Fruit fly (Drosophila melanogaster): ENCODE data around the gene wts.

wts gene

DNA sequence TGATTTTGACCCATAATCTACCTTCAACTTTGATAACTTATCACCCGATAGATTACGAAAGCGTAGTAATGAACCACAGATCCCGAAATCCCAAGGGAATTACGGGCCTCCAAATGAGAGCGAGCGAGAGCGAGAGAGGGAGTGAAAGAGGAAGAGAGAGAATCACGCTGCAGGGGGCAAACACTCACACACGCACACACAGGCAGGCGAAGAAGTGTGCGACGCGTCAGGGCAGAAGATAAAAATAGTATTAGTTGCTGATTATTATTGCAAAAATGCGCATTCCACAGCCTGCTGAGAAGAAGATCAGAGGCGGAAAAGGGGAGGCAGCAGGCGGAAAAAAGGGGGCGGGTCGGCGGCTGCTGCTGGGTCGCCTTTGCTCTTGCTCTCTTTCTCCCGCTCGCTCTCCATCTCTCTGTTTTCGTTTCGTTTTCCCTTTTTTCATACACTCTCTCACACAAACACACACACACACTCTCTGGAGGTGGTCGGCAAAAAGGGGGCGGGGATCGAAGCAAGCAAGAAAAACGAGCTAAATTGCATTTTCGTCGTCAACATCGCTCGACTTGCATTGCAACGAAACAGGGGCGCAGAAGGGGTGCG, 3.1 kb downstream of the wts start (continued):
- TF ChIP-seq Trl (optimal IDR thresholded peaks at IDR 0.05) (peak; percentile 69 to 82), Trl (GFP tag; optimal IDR thresholded peaks at IDR 0.05) (no peak), CG3995 (GFP tag; optimal IDR thresholded peaks at IDR 0.05) (no peak), Med (GFP tag) (peak; percentile 2), crol (GFP tag; IDR thresholded peaks at IDR 0.05) (peak; percentile 61), CG1832 (GFP tag; optimal IDR thresholded peaks at IDR 0.05) (peak; percentile 77), pnt (GFP tag; optimal IDR thresholded peaks at IDR 0.05) (no peak), CG18476 (GFP tag; optimal IDR thresholded peaks at IDR 0.05) (no peak), Mrtf (GFP tag; IDR thresholded peaks at IDR 0.05) (no peak), cwo (GFP tag; optimal IDR thresholded peaks at IDR 0.05) (no peak), chinmo (GFP tag; IDR thresholded peaks at IDR 0.05; ENCODE audit: partially characterized antibody) (0 out of 4 replicates have a peak, but pooled peaks have one; percentile 27), MTF-1 (GFP tag; optimal IDR thresholded peaks at IDR 0.05; ENCODE audit: borderline replicate concordance) (no peak), phol (tag; optimal IDR thresholded peaks at IDR 0.05) (no peak), Ets65A (GFP tag) (peak; percentile 81), CG30431 (GFP tag; optimal IDR thresholded peaks at IDR 0.05) (no peak), pzg (GFP tag; optimal IDR thresholded peaks at IDR 0.05) (no peak), Sox100B (GFP tag; optimal IDR thresholded peaks at IDR 0.05) (no peak), CG17385 (GFP tag; optimal IDR thresholded peaks at IDR 0.05) (peak; percentile 57), Taf1 (GFP tag; IDR thresholded peaks at IDR 0.05) (no peak), CG16863 (GFP tag; optimal IDR thresholded peaks at IDR 0.05) (no peak), esg (GFP tag; conservative IDR thresholded peaks at IDR 0.05) (no peak), Lhr (GFP tag; optimal IDR thresholded peaks at IDR 0.05) (no peak), Doc2 (GFP tag; IDR thresholded peaks at IDR 0.05) (no peak), CG2875 (GFP tag; optimal IDR thresholded peaks at IDR 0.05) (no peak), sug (tag; optimal IDR thresholded peaks at IDR 0.05) (peak; percentile 92), unc-4 (GFP tag; IDR thresholded peaks at IDR 0.05; ENCODE audit: partially characterized antibody) (no peak), CG2678 (tag; optimal IDR thresholded peaks at IDR 0.05) (no peak), CG11398 (GFP tag; optimal IDR thresholded peaks at IDR 0.05) (no peak)

DNA sequence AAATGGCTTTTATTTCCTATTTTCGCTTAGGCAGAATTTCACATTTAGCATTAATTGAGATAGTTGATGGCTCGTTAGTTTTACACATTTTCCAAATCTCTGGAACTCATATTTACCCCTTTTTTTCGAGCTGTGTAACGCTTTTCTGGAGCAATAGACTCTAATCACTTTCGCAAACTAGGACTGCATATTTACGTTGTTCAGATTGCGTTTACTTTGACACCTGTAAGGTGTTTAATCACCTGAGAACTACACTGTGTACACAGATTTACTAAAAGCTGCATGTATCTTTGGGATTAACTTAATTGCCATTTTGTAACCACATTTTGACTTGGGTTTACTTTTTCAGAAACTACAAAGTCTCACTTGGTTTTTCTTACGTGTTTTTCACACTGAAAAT, 3.6 kb downstream of the wts start:
- TF ChIP-seq CG10565 (GFP tag; optimal IDR thresholded peaks at IDR 0.05) (no peak), bcd (GFP tag; optimal IDR thresholded peaks at IDR 0.05) (peak; percentile 13), Gug (GFP tag; IDR thresholded peaks at IDR 0.05) (no peak), CG5245 (GFP tag; optimal IDR thresholded peaks at IDR 0.05) (no peak), CG31388 (GFP tag; optimal IDR thresholded peaks at IDR 0.05) (no peak), Side (GFP tag; optimal IDR thresholded peaks at IDR 0.05) (no peak), Sox102F (GFP tag; optimal IDR thresholded peaks at IDR 0.05) (peak; percentile 20), CG8290 (GFP tag; optimal IDR thresholded peaks at IDR 0.05) (no peak), CG8290 (tag; optimal IDR thresholded peaks at IDR 0.05) (peak in 1 of 2 experiments; percentile 80), maf-S (GFP tag; optimal IDR thresholded peaks at IDR 0.05) (no peak), Dfd (GFP tag; optimal IDR thresholded peaks at IDR 0.05) (no peak), CG17361 (GFP tag; IDR thresholded peaks at IDR 0.05) (no peak), CG14965 (GFP tag; optimal IDR thresholded peaks at IDR 0.05; ENCODE audit: borderline replicate concordance) (no peak), mld (GFP tag; IDR thresholded peaks at IDR 0.05; ENCODE audit: partially characterized antibody) (no peak), CG7839 (tag; optimal IDR thresholded peaks at IDR 0.05) (no peak), CG31441 (GFP tag; IDR thresholded peaks at IDR 0.05) (no peak), CG15696 (tag; optimal IDR thresholded peaks at IDR 0.05) (no peak), D19A (tag; optimal IDR thresholded peaks at IDR 0.05) (no peak), gem (tag; optimal IDR thresholded peaks at IDR 0.05) (peak; percentile 41), Fer2 (tag; optimal IDR thresholded peaks at IDR 0.05) (peak; percentile 10), Dek (tag; optimal IDR thresholded peaks at IDR 0.05) (no peak), eyg (GFP tag; optimal IDR thresholded peaks at IDR 0.05) (no peak), CG14014 (GFP tag; IDR thresholded peaks at IDR 0.05) (peak; percentile 55; the same call in 1 of the 2 replicates), shn (GFP tag; optimal IDR thresholded peaks at IDR 0.05) (no peak), CkIIα-i1 (GFP tag; IDR thresholded peaks at IDR 0.05) (no peak)

Data from whole organism, embryonic.